Fruit fly (Drosophila melanogaster): Measurements from ENCODE around the gene OdsH.
A peak's percentile ranks its signal among the peaks of the same experiment; 100 is the strongest.

OdsH gene

dm6 chrX:17829083-17829997 lies 38.5 kb downstream of the OdsH start (continued):
- TF ChIP-seq Ptx1 (GFP tag; IDR thresholded peaks at IDR 0.05) (0 out of 2 replicates have a peak, but pooled peaks have one; percentile 20), run (tag; optimal IDR thresholded peaks at IDR 0.05) (peak; percentile 39), Poxn (GFP tag; IDR thresholded peaks at IDR 0.05) (no peak), CG16815 (GFP tag; optimal IDR thresholded peaks at IDR 0.05) (peak; percentile 53), TFAM (GFP tag; optimal IDR thresholded peaks at IDR 0.05) (peak; percentile 10), tna (GFP tag; IDR thresholded peaks at IDR 0.05; ENCODE audit: partially characterized antibody) (no peak), CG9609 (GFP tag; optimal IDR thresholded peaks at IDR 0.05) (peak; percentile 8), CG8924 (tag; optimal IDR thresholded peaks at IDR 0.05) (peak; percentile 75), chinmo (GFP tag; IDR thresholded peaks at IDR 0.05; ENCODE audit: partially characterized antibody) (0 out of 4 replicates have a peak, but pooled peaks have one; percentile 36), tin (GFP tag; optimal IDR thresholded peaks at IDR 0.05) (peak; percentile 62), CG11696 (GFP tag; IDR thresholded peaks at IDR 0.05) (peak; percentile 87), CG33557 (GFP tag; optimal IDR thresholded peaks at IDR 0.05) (peak; percentile 79), CG11093 (GFP tag; IDR thresholded peaks at IDR 0.05) (no peak), CG12391 (tag; optimal IDR thresholded peaks at IDR 0.05) (peak; percentile 70), CG11398 (GFP tag; optimal IDR thresholded peaks at IDR 0.05) (no peak), nerfin-2 (GFP tag; IDR thresholded peaks at IDR 0.05; ENCODE audit: partially characterized antibody) (no peak), seq (GFP tag; IDR thresholded peaks at IDR 0.05) (peak; percentile 14; the same call in 1 of the 2 replicates), gro (GFP tag; optimal IDR thresholded peaks at IDR 0.05) (no peak), CG13775 (GFP tag; optimal IDR thresholded peaks at IDR 0.05) (peak; percentile 55), hkb (optimal IDR thresholded peaks at IDR 0.05) (no peak), hkb (GFP tag; IDR thresholded peaks at IDR 0.05) (peak; percentile 33; the same call in 1 of the 2 replicates), CG12299 (tag; optimal IDR thresholded peaks at IDR 0.05) (no peak), wdn (GFP tag; IDR thresholded peaks at IDR 0.05) (no peak), Atf3 (GFP tag; optimal IDR thresholded peaks at IDR 0.05) (no peak), exex (tag; optimal IDR thresholded peaks at IDR 0.05) (no peak), Chrac-16 (GFP tag; optimal IDR thresholded peaks at IDR 0.05) (peak; percentile 19), CG8765 (GFP tag; IDR thresholded peaks at IDR 0.05) (no peak; the same call in 1 of the 2 replicates), eyg (GFP tag; optimal IDR thresholded peaks at IDR 0.05) (no peak), CG9876 (GFP tag; optimal IDR thresholded peaks at IDR 0.05) (no peak), nau (GFP tag; optimal IDR thresholded peaks at IDR 0.05) (peak; percentile 47), ro (GFP tag; IDR thresholded peaks at IDR 0.05) (no peak), CG31224 (GFP tag; IDR thresholded peaks at IDR 0.05) (no peak), gt (GFP tag; IDR thresholded peaks at IDR 0.05) (no peak), CG3838 (GFP tag; optimal IDR thresholded peaks at IDR 0.05) (no peak), CG5245 (GFP tag; optimal IDR thresholded peaks at IDR 0.05) (peak; percentile 8), CG10209 (GFP tag; optimal IDR thresholded peaks at IDR 0.05) (peak; percentile 57), sug (tag; optimal IDR thresholded peaks at IDR 0.05) (no peak), C15 (GFP tag; IDR thresholded peaks at IDR 0.05) (no peak), CG4820 (GFP tag; optimal IDR thresholded peaks at IDR 0.05) (peak; percentile 54), Aef1 (GFP tag; IDR thresholded peaks at IDR 0.05) (no peak), MESR4 (GFP tag; optimal IDR thresholded peaks at IDR 0.05) (no peak), ATbp (GFP tag; optimal IDR thresholded peaks at IDR 0.05) (peak; percentile 65), fru (optimal IDR thresholded peaks at IDR 0.05) (no peak), Fer1 (GFP tag; optimal IDR thresholded peaks at IDR 0.05) (peak; percentile 16), CG9437 (GFP tag; optimal IDR thresholded peaks at IDR 0.05) (peak; percentile 65), Lhr (GFP tag; optimal IDR thresholded peaks at IDR 0.05) (peak; percentile 70), CG7745 (tag; optimal IDR thresholded peaks at IDR 0.05) (no peak), CG11085 (GFP tag; IDR thresholded peaks at IDR 0.05) (no peak), bsh (GFP tag; optimal IDR thresholded peaks at IDR 0.05) (peak; percentile 29 to 76)
